Fruit fly (Drosophila melanogaster) whole organism, embryonic: Measurements from ENCODE around the gene inaF-B.

Experiments used
- BtbVII ChIP-seq: fragments of 200-800 bp; sonication (Bioruptor generic); optimal IDR thresholded peaks from 3 replicates; lab custom pipeline; 2017; ENCODE audit warnings: missing biosample characterization, mild to moderate bottlenecking, missing genetic modification characterization
- CG10431 ChIP-seq: fragments of 200-800 bp; sonication (Bioruptor generic); optimal IDR thresholded peaks from 3 replicates; lab custom pipeline; 2018; ENCODE audit warnings: missing biosample characterization, mild to moderate bottlenecking, missing genetic modification characterization
- CG11695 ChIP-seq: fragments of 200-800 bp; sonication (Bioruptor generic); IDR thresholded peaks from 3 replicates; pipeline ENCODE4 v1.3.6; 2022; ENCODE audit warnings: missing biosample characterization, missing genetic modification characterization
- CG12769 ChIP-seq: fragments of 200-800 bp; sonication (Bioruptor generic); optimal IDR thresholded peaks from 2 replicates; lab custom pipeline; 2019; ENCODE audit warnings: missing biosample characterization, mild to moderate bottlenecking, missing genetic modification characterization, moderate library complexity
- CG16863 ChIP-seq: fragments of 200-800 bp; sonication (Bioruptor generic); optimal IDR thresholded peaks from 3 replicates; lab custom pipeline; 2016; ENCODE audit warnings: missing biosample characterization, missing genetic modification characterization
- CG17568 ChIP-seq: fragments of 200-800 bp; sonication (Bioruptor generic); optimal IDR thresholded peaks from 2 replicates; lab custom pipeline; 2018; ENCODE audit warnings: missing biosample characterization, mild to moderate bottlenecking, missing genetic modification characterization, moderate library complexity
- CG2116 ChIP-seq: fragments of 200-800 bp; sonication (Bioruptor generic); optimal IDR thresholded peaks from 3 replicates; lab custom pipeline; 2018; ENCODE audit warnings: missing biosample characterization, mild to moderate bottlenecking, missing genetic modification characterization
- CG34224 ChIP-seq: fragments of 200-800 bp; sonication (Bioruptor generic); IDR thresholded peaks from 3 replicates; pipeline ENCODE4 v1.3.6; 2022; ENCODE audit warnings: missing biosample characterization, missing genetic modification characterization; ENCODE audit not compliant: partially characterized antibody
- CG4707 ChIP-seq: fragments of 200-800 bp; sonication (Bioruptor generic); optimal IDR thresholded peaks from 2 replicates; lab custom pipeline; 2018; ENCODE audit warnings: missing biosample characterization, mild to moderate bottlenecking, missing genetic modification characterization, moderate library complexity
- CG5953 ChIP-seq: fragments of 200-800 bp; sonication (Bioruptor generic); IDR thresholded peaks from 2 replicates; pipeline ENCODE4 v1.3.6; 2022; ENCODE audit warnings: missing biosample characterization, missing genetic modification characterization
- CG6254 ChIP-seq: fragments of 200-800 bp; sonication (Bioruptor generic); optimal IDR thresholded peaks from 3 replicates; lab custom pipeline; 2017; ENCODE audit warnings: mild to moderate bottlenecking, missing biosample characterization, missing genetic modification reagents, missing genetic modification characterization
- CG7556 ChIP-seq: fragments of 200-800 bp; sonication (Bioruptor generic); optimal IDR thresholded peaks from 2 replicates; lab custom pipeline; 2017; ENCODE audit warnings: missing biosample characterization, mild to moderate bottlenecking, missing genetic modification characterization
- CG8924 ChIP-seq: fragments of 200-800 bp; optimal IDR thresholded peaks from 3 replicates; lab custom pipeline; 2019; ENCODE audit warnings: missing biosample characterization, mild to moderate bottlenecking, missing genetic modification characterization, moderate library complexity
- CG9437 ChIP-seq: fragments of 200-800 bp; sonication (Bioruptor generic); optimal IDR thresholded peaks from 2 replicates; lab custom pipeline; 2018; ENCODE audit warnings: missing biosample characterization, mild to moderate bottlenecking, missing genetic modification characterization
- Dip2 ChIP-seq: fragments of 200-800 bp; sonication (Bioruptor generic); IDR thresholded peaks from 2 replicates; pipeline ENCODE4 v1.3.6; 2022; ENCODE audit warnings: missing biosample characterization, missing genetic modification characterization
- HHEX ChIP-seq: fragments of 200-800 bp; sonication (Bioruptor generic); optimal IDR thresholded peaks from 3 replicates; lab custom pipeline; 2017; ENCODE audit warnings: missing biosample characterization, mild to moderate bottlenecking, missing genetic modification characterization, missing genetic modification reagents
- HLHmδ ChIP-seq: fragments of 200-800 bp; sonication (Bioruptor generic); optimal IDR thresholded peaks from 2 replicates; lab custom pipeline; 2018; ENCODE audit warnings: missing biosample characterization, mild to moderate bottlenecking, missing genetic modification characterization, moderate library complexity
- Hey ChIP-seq: fragments of 200-800 bp; sonication (Bioruptor generic); optimal IDR thresholded peaks from 3 replicates; lab custom pipeline; 2018; ENCODE audit warnings: missing biosample characterization, mild to moderate bottlenecking, missing genetic modification characterization
- HmgD ChIP-seq: fragments of 200-800 bp; sonication (Bioruptor generic); optimal IDR thresholded peaks from 3 replicates; lab custom pipeline; 2016; ENCODE audit warnings: missing biosample characterization, missing genetic modification characterization
- Hmr ChIP-seq: fragments of 200-800 bp; sonication (Bioruptor generic); optimal IDR thresholded peaks from 3 replicates; lab custom pipeline; 2017; ENCODE audit warnings: mild to moderate bottlenecking, missing biosample characterization, missing genetic modification reagents, missing genetic modification characterization
- Hr78 ChIP-seq, 2 experiments: fragments of 200-800 bp in 1 of 2; fragments of >200 bp in 1 of 2; sonication (Bioruptor generic) in 1 of 2; optimal IDR thresholded peaks; 2 replicates each; lab custom pipeline; 2017 to 2019; ENCODE audit warnings: missing biosample characterization in 2 of 2, missing genetic modification characterization in 2 of 2, mild to moderate bottlenecking in 1 of 2, moderate library complexity in 1 of 2
- Mad ChIP-seq: fragments of 200-800 bp; sonication (Bioruptor generic); optimal IDR thresholded peaks from 2 replicates; lab custom pipeline; 2016; ENCODE audit warnings: missing biosample characterization, missing genetic modification characterization
- Mes4 ChIP-seq: fragments of 200-800 bp; sonication (Bioruptor generic); optimal IDR thresholded peaks from 2 replicates; lab custom pipeline; 2016; ENCODE audit warnings: missing biosample characterization, missing genetic modification characterization
- Side ChIP-seq: fragments of 200-800 bp; sonication (Bioruptor generic); optimal IDR thresholded peaks from 2 replicates; lab custom pipeline; 2016; ENCODE audit warnings: missing biosample characterization, missing genetic modification characterization
- Trl ChIP-seq, 3 experiments: fragments of >200 bp in 2 of 3; fragments of 200-800 bp in 1 of 3; sonication (Bioruptor generic) in 1 of 3; optimal IDR thresholded peaks; 2 replicates in 1 of 3; 3 replicates in 2 of 3; lab custom pipeline; 2016 to 2017; ENCODE audit warnings: missing biosample characterization in 1 of 3, missing genetic modification characterization in 1 of 3
- ash1 ChIP-seq: fragments of 200-800 bp; sonication (Bioruptor generic); optimal IDR thresholded peaks from 2 replicates; lab custom pipeline; 2018; ENCODE audit warnings: missing biosample characterization, mild to moderate bottlenecking, missing genetic modification characterization
- cwo ChIP-seq: fragments of 200-800 bp; sonication (Bioruptor generic); optimal IDR thresholded peaks from 3 replicates; lab custom pipeline; 2017; ENCODE audit warnings: missing biosample characterization, missing genetic modification characterization, mild to moderate bottlenecking, moderate library complexity, missing genetic modification reagents
- dimm ChIP-seq: fragments of 200-800 bp; sonication (Bioruptor generic); IDR thresholded peaks from 2 replicates; pipeline ENCODE4 v1.3.6; 2022; ENCODE audit warnings: missing biosample characterization, missing genetic modification characterization
- disco-r ChIP-seq: fragments of 200-800 bp; sonication (Bioruptor generic); optimal IDR thresholded peaks from 2 replicates; lab custom pipeline; 2016; ENCODE audit warnings: missing biosample characterization, missing genetic modification characterization
- fru ChIP-seq: fragments of >200 bp; optimal IDR thresholded peaks from 2 replicates; lab custom pipeline; 2017
- gcm ChIP-seq: fragments of 200-800 bp; sonication (Bioruptor generic); optimal IDR thresholded peaks from 2 replicates; lab custom pipeline; 2019; ENCODE audit warnings: missing biosample characterization, mild to moderate bottlenecking, missing genetic modification characterization, moderate library complexity
- gfzf ChIP-seq: fragments of 200-800 bp; sonication (Bioruptor generic); optimal IDR thresholded peaks from 2 replicates; lab custom pipeline; 2016; ENCODE audit warnings: missing biosample characterization, mild to moderate bottlenecking, missing genetic modification characterization, moderate library complexity
- grau ChIP-seq: fragments of 200-800 bp; optimal IDR thresholded peaks from 3 replicates; lab custom pipeline; 2019; ENCODE audit warnings: missing biosample characterization, mild to moderate bottlenecking, missing genetic modification characterization, moderate library complexity
- gro ChIP-seq: fragments of 200-800 bp; sonication (Bioruptor generic); optimal IDR thresholded peaks from 2 replicates; lab custom pipeline; 2016; ENCODE audit warnings: missing biosample characterization, missing genetic modification characterization
- her ChIP-seq: fragments of 200-800 bp; sonication (Bioruptor generic); optimal IDR thresholded peaks from 2 replicates; lab custom pipeline; 2016; ENCODE audit warnings: missing biosample characterization, missing genetic modification characterization
- kah ChIP-seq: fragments of 200-800 bp; sonication (Bioruptor generic); optimal IDR thresholded peaks from 2 replicates; lab custom pipeline; 2018; ENCODE audit warnings: missing biosample characterization, mild to moderate bottlenecking, missing genetic modification characterization
- ken ChIP-seq: fragments of 200-800 bp; sonication (Bioruptor generic); IDR thresholded peaks from 3 replicates; pipeline ENCODE4 v1.3.6; 2022; ENCODE audit warnings: missing biosample characterization, missing genetic modification characterization
- lab ChIP-seq: fragments of 200-800 bp; sonication (Bioruptor generic); optimal IDR thresholded peaks from 3 replicates; lab custom pipeline; 2017; ENCODE audit warnings: missing biosample characterization, missing genetic modification characterization, mild to moderate bottlenecking, moderate library complexity, missing genetic modification reagents
- mld ChIP-seq: fragments of 200-800 bp; sonication (Bioruptor generic); IDR thresholded peaks from 3 replicates; pipeline ENCODE4 v1.3.6; 2022; ENCODE audit warnings: missing biosample characterization, missing genetic modification characterization; ENCODE audit not compliant: partially characterized antibody
- nom ChIP-seq: fragments of 200-800 bp; sonication (Bioruptor generic); optimal IDR thresholded peaks from 2 replicates; lab custom pipeline; 2017; ENCODE audit warnings: missing biosample characterization, missing genetic modification characterization, mild to moderate bottlenecking, moderate library complexity, missing genetic modification reagents
- org-1 ChIP-seq: fragments of 200-800 bp; sonication (Bioruptor generic); optimal IDR thresholded peaks from 2 replicates; lab custom pipeline; 2017; ENCODE audit warnings: missing biosample characterization, missing genetic modification characterization
- pfk ChIP-seq: fragments of 200-800 bp; sonication (Bioruptor generic); optimal IDR thresholded peaks from 2 replicates; lab custom pipeline; 2018; ENCODE audit warnings: missing biosample characterization, mild to moderate bottlenecking, missing genetic modification characterization, moderate library complexity
- schlank ChIP-seq: fragments of 200-800 bp; sonication (Bioruptor generic); optimal IDR thresholded peaks from 2 replicates; lab custom pipeline; 2018; ENCODE audit warnings: missing biosample characterization, mild to moderate bottlenecking, missing genetic modification characterization
- sug ChIP-seq: fragments of 200-800 bp; optimal IDR thresholded peaks from 2 replicates; lab custom pipeline; 2019; ENCODE audit warnings: missing biosample characterization, mild to moderate bottlenecking, missing genetic modification characterization, moderate library complexity
- unpg ChIP-seq: fragments of 200-800 bp; sonication (Bioruptor generic); optimal IDR thresholded peaks from 3 replicates; lab custom pipeline; 2018; ENCODE audit warnings: missing biosample characterization, mild to moderate bottlenecking, missing genetic modification characterization, moderate library complexity
- yki ChIP-seq: fragments of >200 bp; optimal IDR thresholded peaks from 3 replicates; lab custom pipeline; 2018
- z ChIP-seq: fragments of 200-800 bp; sonication (Bioruptor generic); IDR thresholded peaks from 3 replicates; pipeline ENCODE4 v1.3.6; 2022; ENCODE audit warnings: missing biosample characterization, missing genetic modification characterization
- zen2 ChIP-seq: fragments of 200-800 bp; sonication (Bioruptor generic); IDR thresholded peaks from 3 replicates; pipeline ENCODE4 v1.3.6; 2022; ENCODE audit warnings: missing biosample characterization, missing genetic modification characterization; ENCODE audit not compliant: partially characterized antibody

The inaF-B gene

DNA sequence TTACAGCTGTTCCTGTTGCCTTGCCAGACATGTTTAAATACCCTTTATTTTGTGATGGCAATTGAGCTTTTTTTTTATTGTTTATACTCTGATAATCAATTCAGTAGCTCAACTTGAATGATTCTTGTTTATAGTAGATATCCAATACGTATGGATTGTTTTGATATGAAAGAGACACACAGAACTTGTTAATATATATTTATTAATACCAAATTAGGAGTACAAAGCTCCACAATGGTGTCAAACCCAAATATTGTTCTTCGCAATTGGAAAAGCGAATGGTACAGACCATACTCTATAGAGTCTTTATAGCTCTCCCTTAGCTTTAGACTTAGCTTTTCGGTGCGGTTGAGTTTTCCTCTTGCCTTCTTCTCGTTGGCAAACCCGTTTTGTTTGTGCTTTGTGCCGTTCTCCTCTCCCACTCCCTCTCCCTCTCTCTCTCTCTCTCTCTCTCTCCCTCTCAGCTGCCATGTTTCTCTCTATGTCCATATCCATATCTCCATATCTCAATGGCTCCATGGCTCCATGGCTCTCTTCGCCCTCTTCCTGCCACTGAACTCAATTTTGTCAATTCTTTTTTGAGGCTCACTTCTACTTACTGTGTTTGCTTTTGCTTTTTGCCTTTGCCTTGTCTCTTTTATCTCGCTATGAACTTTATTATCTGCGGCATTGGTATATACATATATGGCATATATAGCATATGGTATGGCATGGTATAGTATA, 46.5 kb downstream of the inaF-B start (continued):
- peak; percentile 36; the same call in 1 of the 3 replicates for TF ChIP-seq CG11695
- peak; percentile 75 for TF ChIP-seq lab (GFP tag; lab: Kevin White, UChicago)
- no peak for TF ChIP-seq CG5953 (GFP tag; lab: Robert Waterston, UW)
- TF ChIP-seq org-1 (GFP tag; lab: Kevin White, UChicago) = no peak
- no peak for TF ChIP-seq Dip2
- TF ChIP-seq Mes4 (GFP tag; lab: Kevin White, UChicago) = peak; percentile 29
- TF ChIP-seq fru (lab: Kevin White, UChicago) = no peak
- TF ChIP-seq grau (tag; lab: Kevin White, UChicago) = peak; percentile 24
- peak; percentile 56 for TF ChIP-seq CG8924
- peak; percentile 5 for TF ChIP-seq CG6254
- peak; percentile 28 for TF ChIP-seq CG7556 (GFP tag; lab: Kevin White, UChicago)
- peak; percentile 9 for TF ChIP-seq ash1
- TF ChIP-seq gcm = peak; percentile 30
- TF ChIP-seq gfzf = no peak
- TF ChIP-seq BtbVII (GFP tag; lab: Kevin White, UChicago) = peak; percentile 81
- TF ChIP-seq zen2 = peak; percentile 46; the same call in 1 of the 3 replicates
- TF ChIP-seq ken (GFP tag; lab: Robert Waterston, UW) = no peak
- peak; percentile 50 for TF ChIP-seq HHEX (GFP tag; lab: Kevin White, UChicago)
- peak in 1 of 2 experiments; percentile 86 for TF ChIP-seq Hr78 (GFP tag; optimal IDR thresholded peaks at IDR 0.05; lab: Kevin White, UChicago)
- TF ChIP-seq CG2116 (GFP tag; lab: Kevin White, UChicago) = no peak
- no peak for TF ChIP-seq unpg (GFP tag; lab: Kevin White, UChicago)
- no peak for TF ChIP-seq mld (GFP tag; lab: Robert Waterston, UW)
- peak; percentile 26 for TF ChIP-seq schlank
- no peak for TF ChIP-seq dimm (GFP tag; lab: Robert Waterston, UW)
- peak; percentile 51 for TF ChIP-seq kah
- TF ChIP-seq Hey (tag; lab: Kevin White, UChicago) = peak; percentile 15
- peak; percentile 53 for TF ChIP-seq CG4707
- no peak for TF ChIP-seq CG9437 (GFP tag; lab: Kevin White, UChicago)
- TF ChIP-seq yki (lab: Kevin White, UChicago) = peak; percentile 68
- TF ChIP-seq HmgD (GFP tag; lab: Kevin White, UChicago) = no peak
- peak; percentile 74 for TF ChIP-seq CG17568 (GFP tag; lab: Kevin White, UChicago)
- TF ChIP-seq disco-r (GFP tag; lab: Kevin White, UChicago) = peak; percentile 22
- peak; percentile 51 for TF ChIP-seq pfk (GFP tag; lab: Kevin White, UChicago)
- peak; percentile 19 for TF ChIP-seq CG12769 (tag; lab: Kevin White, UChicago)
- TF ChIP-seq CG10431 = peak; percentile 60
- TF ChIP-seq Mad (GFP tag; lab: Kevin White, UChicago) = no peak
- peak; percentile 54 for TF ChIP-seq gro (GFP tag; lab: Kevin White, UChicago)
- TF ChIP-seq Hmr (GFP tag; lab: Kevin White, UChicago) = peak; percentile 75
- TF ChIP-seq CG16863 (GFP tag; lab: Kevin White, UChicago) = peak; percentile 7
- TF ChIP-seq sug (tag; lab: Kevin White, UChicago) = peak; percentile 75
- TF ChIP-seq Side = peak; percentile 60
- peak; percentile 57 for TF ChIP-seq CG34224 (GFP tag; lab: Robert Waterston, UW)
- TF ChIP-seq HLHmδ = peak; percentile 72
- TF ChIP-seq cwo = peak; percentile 48
- peak; percentile 89 to 99 for TF ChIP-seq Trl (optimal IDR thresholded peaks at IDR 0.05; lab: Kevin White, UChicago)
- TF ChIP-seq Trl (GFP tag; optimal IDR thresholded peaks at IDR 0.05; lab: Kevin White, UChicago) = peak; percentile 72
- peak; percentile 51 for TF ChIP-seq her (GFP tag; lab: Kevin White, UChicago)
- TF ChIP-seq z (GFP tag; lab: Robert Waterston, UW) = peak; percentile 65; the same call in 2 of the 3 replicates
- peak; percentile 63 for TF ChIP-seq nom (GFP tag; lab: Kevin White, UChicago)
